Fruit fly (Drosophila melanogaster): Measurements from ENCODE around the gene RpL13.

- no peak for TF ChIP-seq Abd-B (GFP tag; optimal IDR thresholded peaks at IDR 0.05)
- no peak for TF ChIP-seq GATAd (GFP tag; optimal IDR thresholded peaks at IDR 0.05)
- no peak for TF ChIP-seq lola (GFP tag; optimal IDR thresholded peaks at IDR 0.05)
- TF ChIP-seq woc (GFP tag; optimal IDR thresholded peaks at IDR 0.05) = peak; percentile 52
- peak; percentile 39 for TF ChIP-seq psq (GFP tag; optimal IDR thresholded peaks at IDR 0.05)
- TF ChIP-seq foxo (GFP tag; optimal IDR thresholded peaks at IDR 0.05) = peak in 1 of 2 experiments; percentile 81
- no peak for TF ChIP-seq fru (GFP tag; optimal IDR thresholded peaks at IDR 0.05)
- no peak for TF ChIP-seq usp (GFP tag; optimal IDR thresholded peaks at IDR 0.05)
- peak; percentile 43 for TF ChIP-seq sv (GFP tag; optimal IDR thresholded peaks at IDR 0.05)
- TF ChIP-seq CG9705 (GFP tag; optimal IDR thresholded peaks at IDR 0.05) = peak; percentile 43
- TF ChIP-seq Rel (GFP tag; optimal IDR thresholded peaks at IDR 0.05) = no peak
- TF ChIP-seq Rel (tag; optimal IDR thresholded peaks at IDR 0.05) = no peak
- TF ChIP-seq N (GFP tag; optimal IDR thresholded peaks at IDR 0.05) = no peak
Measured at dm6 chr2L:9921401-9921800, 45.7 kb upstream of the RpL13 start, which contains the start of gene CG4592.
